Worm (Caenorhabditis elegans) whole organism, young adult: ENCODE results near the gene spe-44.

Source experiments
- B0019.2 ChIP-seq: fragments of 200-800 bp; sonication (Bioruptor generic); conservative IDR thresholded peaks from 2 replicates; pipeline ENCODE4 v1.3.6; 2022; ENCODE audit warnings: missing genetic modification reagents, missing genetic modification characterization, missing compliant biosample characterization
- C06A6.2 ChIP-seq: fragments of 200-800 bp; sonication (Bioruptor generic); conservative IDR thresholded peaks from 2 replicates; pipeline ENCODE4 v1.3.6; 2022; ENCODE audit warnings: missing genetic modification characterization, missing compliant biosample characterization
- F10E7.11 ChIP-seq: sonication (generic microtip); optimal IDR thresholded peaks from 2 replicates; lab custom pipeline; 2017; ENCODE audit warnings: mild to moderate bottlenecking, missing genetic modification characterization, moderate library complexity, missing compliant biosample characterization
- F57C9.4 ChIP-seq: sonication (generic microtip); optimal IDR thresholded peaks from 2 replicates; lab custom pipeline; 2017; ENCODE audit warnings: mild to moderate bottlenecking, missing genetic modification characterization, missing compliant biosample characterization
- K11D2.4 ChIP-seq: fragments of 200-800 bp; sonication (Bioruptor generic); IDR thresholded peaks from 2 replicates; pipeline ENCODE4 v1.3.6; 2022; ENCODE audit warnings: missing genetic modification reagents, missing genetic modification characterization, missing compliant biosample characterization
- T07F8.4 ChIP-seq: sonication (generic microtip); optimal IDR thresholded peaks from 2 replicates; lab custom pipeline; 2016; ENCODE audit warnings: mild to moderate bottlenecking, missing genetic modification characterization, moderate library complexity, missing compliant biosample characterization
- Y53G8AR.9 ChIP-seq: fragments of 200-800 bp; sonication (Bioruptor generic); conservative IDR thresholded peaks from 2 replicates; pipeline ENCODE4 v1.3.6; 2022; ENCODE audit warnings: missing genetic modification reagents, missing genetic modification characterization, missing compliant biosample characterization
- Y56A3A.18 ChIP-seq: fragments of 200-800 bp; sonication (Bioruptor generic); IDR thresholded peaks from 2 replicates; pipeline ENCODE4 v1.3.6; 2022; ENCODE audit warnings: missing genetic modification reagents, missing genetic modification characterization, missing compliant biosample characterization
- ama-1 ChIP-seq, 3 experiments: fragments of 150-350 bp in 1 of 3; sonication (generic microtip) in 2 of 3; optimal IDR thresholded peaks; 2 replicates each; lab custom pipeline; 2014 to 2018; ENCODE audit warnings: missing biosample characterization in 2 of 3, missing genetic modification characterization in 2 of 3, missing genetic modification reagents in 2 of 3
- aptf-2 ChIP-seq: fragments of 200-800 bp; sonication (Bioruptor generic); conservative IDR thresholded peaks from 2 replicates; pipeline ENCODE4 v1.3.6; 2022; ENCODE audit warnings: missing genetic modification reagents, missing genetic modification characterization, missing compliant biosample characterization
- athp-1 ChIP-seq: sonication (generic microtip); optimal IDR thresholded peaks from 2 replicates; lab custom pipeline; 2017; ENCODE audit warnings: mild to moderate bottlenecking, missing genetic modification characterization, missing compliant biosample characterization
- attf-6 ChIP-seq: fragments of 200-800 bp; sonication (Bioruptor generic); IDR thresholded peaks from 2 replicates; pipeline ENCODE4 v1.3.6; 2022; ENCODE audit warnings: missing genetic modification reagents, missing genetic modification characterization, missing compliant biosample characterization
- cebp-1 ChIP-seq, 2 experiments: fragments of 200-800 bp in 1 of 2; sonication (Bioruptor generic) in 1 of 2; sonication (generic microtip) in 1 of 2; IDR thresholded peaks in 1 of 2; optimal IDR thresholded peaks in 1 of 2; 2 replicates each; pipeline versions ENCODE4 v1.3.6 to Lab custom; 2017 to 2022; ENCODE audit warnings: missing compliant biosample characterization in 2 of 2, missing genetic modification characterization in 2 of 2, mild to moderate bottlenecking in 1 of 2, missing genetic modification reagents in 1 of 2, moderate library complexity in 1 of 2
- ceh-40 ChIP-seq: fragments of 200-800 bp; sonication (Bioruptor generic); IDR thresholded peaks from 2 replicates; pipeline ENCODE4 v1.3.6; 2022; ENCODE audit warnings: missing genetic modification characterization, missing compliant biosample characterization
- ceh-58 ChIP-seq: fragments of 200-800 bp; sonication (Bioruptor generic); IDR thresholded peaks from 2 replicates; pipeline ENCODE4 v1.3.6; 2022; ENCODE audit warnings: missing genetic modification characterization, missing compliant biosample characterization
- ceh-91 ChIP-seq: fragments of 200-800 bp; sonication (Bioruptor generic); IDR thresholded peaks from 2 replicates; pipeline ENCODE4 v1.3.6; 2022; ENCODE audit warnings: missing genetic modification reagents, missing genetic modification characterization, missing compliant biosample characterization
- chd-7 ChIP-seq: sonication (generic microtip); optimal IDR thresholded peaks from 2 replicates; lab custom pipeline; 2016; ENCODE audit warnings: mild to moderate bottlenecking, missing genetic modification characterization, moderate library complexity, missing compliant biosample characterization
- dpff-1 ChIP-seq: sonication (generic microtip); optimal IDR thresholded peaks from 2 replicates; lab custom pipeline; 2017; ENCODE audit warnings: mild to moderate bottlenecking, missing genetic modification characterization, missing compliant biosample characterization
- hlh-26 ChIP-seq: fragments of 200-800 bp; sonication (Bioruptor generic); conservative IDR thresholded peaks from 2 replicates; pipeline ENCODE4 v1.3.6; 2022; ENCODE audit warnings: missing genetic modification reagents, missing genetic modification characterization, missing compliant biosample characterization
- hmg-1.2 ChIP-seq: fragments of 200-800 bp; sonication (Bioruptor generic); IDR thresholded peaks from 2 replicates; pipeline ENCODE4 v1.3.6; 2022; ENCODE audit warnings: missing genetic modification reagents, missing genetic modification characterization, missing compliant biosample characterization
- hrde-1 ChIP-seq: sonication (generic microtip); optimal IDR thresholded peaks from 2 replicates; lab custom pipeline; 2016; ENCODE audit warnings: missing genetic modification characterization, mild to moderate bottlenecking, missing compliant biosample characterization, moderate library complexity, missing genotype, missing genetic modification reagents, borderline replicate concordance
- let-607 ChIP-seq, 2 experiments: fragments of 200-800 bp in 1 of 2; sonication (Bioruptor generic) in 1 of 2; sonication (generic microtip) in 1 of 2; optimal IDR thresholded peaks; 2 replicates each; lab custom pipeline; 2016 to 2018; ENCODE audit warnings: mild to moderate bottlenecking in 2 of 2, missing compliant biosample characterization in 2 of 2, missing genetic modification characterization in 2 of 2, moderate library complexity in 2 of 2, missing genotype in 1 of 2
- lin-26 ChIP-seq: fragments of 200-800 bp; sonication (Bioruptor generic); IDR thresholded peaks from 2 replicates; pipeline ENCODE4 v1.3.6; 2022; ENCODE audit warnings: missing genetic modification reagents, missing genetic modification characterization, missing compliant biosample characterization
- lin-54 ChIP-seq: fragments of 200-800 bp; sonication (Bioruptor generic); optimal IDR thresholded peaks from 2 replicates; lab custom pipeline; 2018; ENCODE audit warnings: mild to moderate bottlenecking, missing genetic modification characterization, missing compliant biosample characterization
- lir-1 ChIP-seq: fragments of 200-800 bp; sonication (Bioruptor generic); conservative IDR thresholded peaks from 2 replicates; pipeline ENCODE4 v1.3.6; 2022; ENCODE audit warnings: missing genetic modification reagents, missing genetic modification characterization, missing compliant biosample characterization
- lsl-1 ChIP-seq: fragments of 200-800 bp; sonication (Bioruptor generic); optimal IDR thresholded peaks from 2 replicates; lab custom pipeline; 2018; ENCODE audit warnings: mild to moderate bottlenecking, missing genetic modification characterization, moderate library complexity, missing compliant biosample characterization
- madf-10 ChIP-seq: sonication (generic microtip); optimal IDR thresholded peaks from 2 replicates; lab custom pipeline; 2016; ENCODE audit warnings: mild to moderate bottlenecking, missing genetic modification characterization, missing compliant biosample characterization
- madf-6 ChIP-seq: fragments of 200-800 bp; sonication (Bioruptor generic); IDR thresholded peaks from 2 replicates; pipeline ENCODE4 v1.3.6; 2022; ENCODE audit warnings: missing genetic modification reagents, missing genetic modification characterization, missing compliant biosample characterization
- madf-8 ChIP-seq: fragments of 200-800 bp; sonication (Bioruptor generic); conservative IDR thresholded peaks from 2 replicates; pipeline ENCODE4 v1.3.6; 2022; ENCODE audit warnings: missing genetic modification reagents, missing genetic modification characterization, missing compliant biosample characterization
- mxl-1 ChIP-seq: sonication (generic microtip); optimal IDR thresholded peaks from 2 replicates; lab custom pipeline; 2016; ENCODE audit warnings: missing genetic modification characterization, missing compliant biosample characterization
- nfya-2 ChIP-seq: fragments of 200-800 bp; sonication (Bioruptor generic); IDR thresholded peaks from 2 replicates; pipeline ENCODE4 v1.3.6; 2022; ENCODE audit warnings: missing genetic modification reagents, missing genetic modification characterization, missing compliant biosample characterization
- nhr-120 ChIP-seq: fragments of 200-800 bp; sonication (Bioruptor generic); IDR thresholded peaks from 2 replicates; pipeline ENCODE4 v1.3.6; 2022; ENCODE audit warnings: missing genetic modification characterization, missing compliant biosample characterization
- rcor-1 ChIP-seq: fragments of 200-800 bp; sonication (Bioruptor generic); IDR thresholded peaks from 2 replicates; pipeline ENCODE4 v1.3.6; 2022; ENCODE audit warnings: missing genetic modification reagents, missing genetic modification characterization, missing compliant biosample characterization
- rec-8 ChIP-seq, 2 experiments: sonication (generic microtip); optimal IDR thresholded peaks; 2 replicates each; lab custom pipeline; 2016; ENCODE audit warnings: mild to moderate bottlenecking in 2 of 2, missing genetic modification characterization in 2 of 2, missing genetic modification reagents in 2 of 2, missing genotype in 2 of 2, missing biosample characterization in 1 of 2, missing compliant biosample characterization in 1 of 2, moderate library complexity in 1 of 2
- snpc-1.1 ChIP-seq: sonication (generic microtip); optimal IDR thresholded peaks from 2 replicates; lab custom pipeline; 2017; ENCODE audit warnings: missing genetic modification characterization, mild to moderate bottlenecking, missing compliant biosample characterization, antibody characterized with exemption, moderate library complexity, missing genotype, missing genetic modification reagents; ENCODE audit not compliant: insufficient read depth
- snpc-3.4 ChIP-seq: sonication (generic microtip); optimal IDR thresholded peaks from 2 replicates; lab custom pipeline; 2017; ENCODE audit warnings: missing genetic modification characterization, mild to moderate bottlenecking, missing compliant biosample characterization, antibody characterized with exemption, moderate library complexity, missing genotype, missing genetic modification reagents
- ztf-22 ChIP-seq: fragments of 200-800 bp; sonication (Bioruptor generic); optimal IDR thresholded peaks from 2 replicates; lab custom pipeline; 2018; ENCODE audit warnings: mild to moderate bottlenecking, missing genetic modification characterization, moderate library complexity, missing compliant biosample characterization
- ztf-25 ChIP-seq: fragments of 200-800 bp; sonication (Bioruptor generic); IDR thresholded peaks from 2 replicates; pipeline ENCODE4 v1.3.6; 2022; ENCODE audit warnings: missing genetic modification reagents, missing genetic modification characterization, missing compliant biosample characterization
- ztf-6 ChIP-seq: fragments of 200-800 bp; sonication (Bioruptor generic); IDR thresholded peaks from 2 replicates; pipeline ENCODE4 v1.3.6; 2022; ENCODE audit warnings: missing genetic modification reagents, missing genetic modification characterization, missing compliant biosample characterization

spe-44 gene

DNA sequence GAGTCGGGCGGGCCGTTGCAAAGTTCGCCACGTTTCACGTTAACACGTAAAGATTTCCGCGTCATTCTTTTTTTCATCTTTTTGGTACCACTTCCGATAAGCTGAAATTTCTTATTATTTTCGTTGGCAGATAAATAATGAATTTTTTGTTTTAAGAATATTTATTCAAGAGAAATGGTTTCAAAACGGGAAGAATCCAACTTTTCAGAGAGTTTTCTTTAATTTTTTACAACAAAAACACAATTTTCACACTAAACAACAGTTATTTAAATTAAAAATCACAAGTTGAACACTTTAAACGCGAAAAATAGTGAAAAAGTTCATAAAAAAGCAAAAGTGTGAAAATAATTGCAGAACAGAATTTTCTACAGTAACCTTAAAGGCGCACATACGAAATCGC, at the start of gene spe-44:
spe-44 (minus strand) TSS at position 101 of the 400 bp plus-strand sequence.
- TF ChIP-seq rec-8 (tag; optimal IDR thresholded peaks at IDR 0.05; lab: Kevin White, UChicago) = no peak
- TF ChIP-seq ztf-22 (GFP tag; lab: Kevin White, UChicago) = no peak
- TF ChIP-seq mxl-1 (tag; lab: Kevin White, UChicago) = no peak
- no peak for TF ChIP-seq aptf-2 (GFP tag; lab: Robert Waterston, UW)
- peak; percentile 71 for TF ChIP-seq lsl-1 (GFP tag; lab: Kevin White, UChicago)
- TF ChIP-seq, all 124 proteins: peak for 1

- TF ChIP-seq madf-8 (GFP tag; lab: Robert Waterston, UW) (no peak), dpff-1 (tag; lab: Kevin White, UChicago) (no peak), rcor-1 (GFP tag; lab: Robert Waterston, UW) (no peak), lin-54 (GFP tag; lab: Kevin White, UChicago) (no peak), chd-7 (tag; lab: Kevin White, UChicago) (no peak), ceh-58 (GFP tag; lab: Robert Waterston, UW) (no peak), K11D2.4 (no peak), T07F8.4 (tag; lab: Kevin White, UChicago) (no peak), cebp-1 (GFP tag; IDR thresholded peaks at IDR 0.05; lab: Robert Waterston, UW) (no peak), cebp-1 (tag; optimal IDR thresholded peaks at IDR 0.05; lab: Kevin White, UChicago) (no peak), hmg-1.2 (GFP tag; lab: Robert Waterston, UW) (no peak)
Measured at ce11 chrIV:12501956-12502355, 47.9 kb upstream of the spe-44 start, which contains the start of gene sru-18. sru-18 (plus strand) TSS chrIV:12502256.

- no peak for TF ChIP-seq rcor-1 (GFP tag; lab: Robert Waterston, UW)
- TF ChIP-seq snpc-1.1 = no peak
- no peak for TF ChIP-seq Y53G8AR.9 (GFP tag; lab: Robert Waterston, UW)
- TF ChIP-seq let-607 (tag; optimal IDR thresholded peaks at IDR 0.05; lab: Kevin White, UChicago) = no peak
- no peak for TF ChIP-seq B0019.2 (GFP tag; lab: Robert Waterston, UW)
- TF ChIP-seq lin-26 = no peak
- TF ChIP-seq ama-1 (optimal IDR thresholded peaks at IDR 0.05; lab: Kevin White, UChicago) = no peak
- TF ChIP-seq ama-1 (GFP tag; optimal IDR thresholded peaks at IDR 0.05; lab: Kevin White, UChicago) = no peak
Measured at ce11 chrIV:12498238-12498637, 44.2 kb upstream of the spe-44 start, which contains the start of gene sru-19. sru-19 (plus strand) TSS chrIV:12498538.

- TF ChIP-seq ztf-6 (GFP tag; lab: Robert Waterston, UW) = no peak
- no peak for TF ChIP-seq F57C9.4 (tag; lab: Kevin White, UChicago)
- no peak for TF ChIP-seq madf-6 (GFP tag; lab: Robert Waterston, UW)
- TF ChIP-seq Y56A3A.18 (GFP tag; lab: Robert Waterston, UW) = no peak
- TF ChIP-seq lir-1 (GFP tag; lab: Robert Waterston, UW) = no peak
- no peak for TF ChIP-seq ama-1 (optimal IDR thresholded peaks at IDR 0.05; lab: Kevin White, UChicago)
- peak in 1 of 2 experiments; percentile 30 for TF ChIP-seq ama-1 (GFP tag; optimal IDR thresholded peaks at IDR 0.05; lab: Kevin White, UChicago)
Measured at ce11 chrIV:12495196-12495595, 41.2 kb upstream of the spe-44 start, which contains the start of gene sru-20. sru-20 (plus strand) TSS chrIV:12495496.

DNA sequence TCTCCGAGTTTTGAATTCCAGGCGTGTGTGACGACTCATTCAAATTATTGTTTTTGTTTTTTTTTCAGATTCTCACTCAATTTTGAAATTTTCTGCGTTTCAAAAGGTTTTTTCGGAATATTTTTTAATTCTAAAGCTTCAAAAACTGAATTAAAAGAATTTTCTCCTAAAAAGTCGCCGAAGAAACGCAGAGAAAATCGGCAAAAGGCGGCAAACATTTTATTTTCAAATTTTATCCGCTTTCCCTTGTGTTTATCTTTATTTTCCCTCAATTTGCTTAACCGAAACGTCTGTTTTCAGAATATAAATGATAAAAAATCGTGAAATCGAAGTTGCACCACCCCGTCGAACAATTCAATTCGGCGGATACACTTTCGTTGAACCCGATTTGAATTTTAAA, 36.5 kb upstream of the spe-44 start, which contains the start of gene him-6:
him-6 (plus strand) TSS at position 301 of the 400 bp plus-strand sequence.
- no peak for TF ChIP-seq hrde-1 (tag; lab: Kevin White, UChicago)
- TF ChIP-seq dpff-1 (tag; lab: Kevin White, UChicago) = no peak
- no peak for TF ChIP-seq hlh-26 (GFP tag; lab: Robert Waterston, UW)
- no peak for TF ChIP-seq madf-10 (tag; lab: Kevin White, UChicago)
- TF ChIP-seq nfya-2 (GFP tag; lab: Robert Waterston, UW) = no peak
- TF ChIP-seq ceh-40 = no peak
- TF ChIP-seq ceh-91 = no peak
- no peak for TF ChIP-seq C06A6.2 (GFP tag; lab: Robert Waterston, UW)
- no peak for TF ChIP-seq nhr-120 (GFP tag; lab: Robert Waterston, UW)
- TF ChIP-seq F10E7.11 (tag; lab: Kevin White, UChicago) = no peak
- no peak for TF ChIP-seq snpc-3.4 (tag; lab: Kevin White, UChicago)
- TF ChIP-seq athp-1 (tag; lab: Kevin White, UChicago) = no peak
- TF ChIP-seq ztf-25 (GFP tag; lab: Robert Waterston, UW) = no peak
- no peak for TF ChIP-seq attf-6 (GFP tag; lab: Robert Waterston, UW)
